Worm (Caenorhabditis elegans): ENCODE measurements around the gene mgl-3.

mgl-3 gene

ce11 chrIV:5411120-5411519 is 27.7 kb upstream of the mgl-3 start, which contains the start of gene ZK616.65:
ZK616.65 (minus strand) TSS chrIV:5411220.
- no peak for TF ChIP-seq K11D2.4 (GFP tag; IDR thresholded peaks at IDR 0.05)
- no peak for TF ChIP-seq Y95B8A.8 (GFP tag; IDR thresholded peaks at IDR 0.05)
- TF ChIP-seq lin-40 (tag; optimal IDR thresholded peaks at IDR 0.05): no peak
- no peak for TF ChIP-seq xnd-1 (tag; optimal IDR thresholded peaks at IDR 0.05)
- TF ChIP-seq lin-54 (GFP tag; optimal IDR thresholded peaks at IDR 0.05): no peak
- no peak for TF ChIP-seq atf-7 (tag; optimal IDR thresholded peaks at IDR 0.05)
- no peak for TF ChIP-seq ceh-100 (GFP tag; IDR thresholded peaks at IDR 0.05)
- TF ChIP-seq ztf-25 (GFP tag; IDR thresholded peaks at IDR 0.05): no peak
- TF ChIP-seq snpc-1.1 (tag; optimal IDR thresholded peaks at IDR 0.05; ENCODE audit: insufficient read depth): no peak
- no peak for TF ChIP-seq ceh-40 (GFP tag; IDR thresholded peaks at IDR 0.05)
- no peak for TF ChIP-seq hsf-1 (GFP tag; IDR thresholded peaks at IDR 0.05)
- no peak for TF ChIP-seq mel-28 (tag; optimal IDR thresholded peaks at IDR 0.05; ENCODE audit: borderline replicate concordance)

- no peak for TF ChIP-seq attf-5 (GFP tag; optimal IDR thresholded peaks at IDR 0.05)
Observed at ce11 chrIV:5411641-5412337, 27.0 kb upstream of the mgl-3 start, which contains the start of gene ZK616.8. ZK616.8 (minus strand) TSS chrIV:5412193.

DNA sequence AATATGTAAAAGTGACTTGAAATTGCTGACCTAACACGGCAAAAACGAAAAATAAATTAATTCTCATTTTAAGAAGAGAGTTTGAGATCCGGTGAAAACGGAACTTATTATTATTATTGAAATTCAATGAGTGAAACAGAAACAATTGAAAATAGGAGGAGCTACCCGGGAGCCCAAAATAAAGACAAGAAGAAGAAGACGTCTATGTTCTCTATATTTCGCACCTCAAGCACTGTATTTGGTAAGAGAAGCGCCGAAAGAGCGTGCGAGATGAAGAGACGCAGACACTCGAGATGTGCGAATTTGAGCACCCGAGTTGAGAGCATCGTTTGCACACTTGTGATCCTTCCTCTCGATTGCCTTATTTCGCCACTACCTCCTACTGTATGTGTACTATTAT is 23.1 kb upstream of the mgl-3 start, which contains the start of gene spp-7:
TSS of gene spp-7 (minus strand) at position 101 of the 400 bp plus-strand sequence.
- TF ChIP-seq hmg-1.2 (GFP tag; IDR thresholded peaks at IDR 0.05) (peak; percentile 64), hlh-12 (tag; optimal IDR thresholded peaks at IDR 0.05) (no peak)

DNA sequence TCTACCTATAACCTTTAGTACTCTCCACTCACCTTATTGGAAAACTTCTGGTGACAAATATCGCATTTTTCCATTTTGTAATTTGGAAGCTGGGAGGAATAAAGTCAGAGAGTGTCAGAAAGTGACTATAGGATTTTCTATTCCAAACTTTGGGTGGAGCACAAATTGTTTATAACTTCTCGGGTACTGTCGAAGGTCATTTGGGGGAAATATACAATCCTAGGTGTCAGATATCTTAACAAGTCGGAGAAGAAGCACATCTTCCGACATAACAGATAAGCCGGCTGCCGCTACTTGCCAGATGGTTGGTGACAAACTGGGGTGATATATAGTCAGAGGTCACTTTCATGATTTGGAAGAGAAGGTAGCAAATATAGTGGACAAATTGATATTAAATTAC is 19.7 kb upstream of the mgl-3 start, which contains the start of gene ehn-3:
TSS of gene ehn-3 (minus strand) at position 101 of the 400 bp plus-strand sequence.
- no peak for TF ChIP-seq mxl-1 (tag; optimal IDR thresholded peaks at IDR 0.05)
- TF ChIP-seq ceh-27 (GFP tag; optimal IDR thresholded peaks at IDR 0.05): no peak
- TF ChIP-seq rec-8 (tag; optimal IDR thresholded peaks at IDR 0.05): no peak
- TF ChIP-seq ztf-28 (GFP tag; IDR thresholded peaks at IDR 0.05): no peak

DNA sequence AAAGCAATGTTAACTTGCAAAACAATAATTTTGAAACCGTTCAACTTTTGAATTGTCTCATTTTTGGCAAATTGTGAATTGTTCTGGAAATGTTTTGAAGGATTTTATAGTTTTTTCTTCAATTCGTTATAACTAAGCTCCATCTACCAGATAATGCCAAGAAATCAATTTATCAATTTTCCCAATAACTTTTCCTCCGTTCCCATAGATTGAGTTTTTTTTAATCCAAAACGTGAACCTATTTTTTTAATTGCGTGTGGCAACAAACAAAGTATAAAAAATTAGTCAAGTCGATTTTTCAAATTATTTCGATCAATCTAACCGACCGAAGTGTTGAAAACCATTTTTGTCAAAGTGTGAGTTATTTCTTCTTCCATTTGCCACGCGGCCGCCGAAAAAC is 13.9 kb downstream of the mgl-3 start, which contains the start of gene Y4C6A.4:
TSS of gene Y4C6A.4 (plus strand) at position 301 of the 400 bp plus-strand sequence.
- TF ChIP-seq pha-4 (tag; optimal IDR thresholded peaks at IDR 0.05): no peak
- no peak for TF ChIP-seq tbx-9 (tag; optimal IDR thresholded peaks at IDR 0.05; ENCODE audit: borderline replicate concordance)
- no peak for TF ChIP-seq madf-6 (GFP tag; IDR thresholded peaks at IDR 0.05)
- no peak for TF ChIP-seq ztf-6 (GFP tag; IDR thresholded peaks at IDR 0.05)
- no peak for TF ChIP-seq hlh-12 (tag; optimal IDR thresholded peaks at IDR 0.05)
- TF ChIP-seq Y67H2A.10 (GFP tag; conservative IDR thresholded peaks at IDR 0.05): no peak
- TF ChIP-seq Y53G8AR.9 (GFP tag; conservative IDR thresholded peaks at IDR 0.05): no peak
- no peak for TF ChIP-seq lsl-1 (GFP tag; optimal IDR thresholded peaks at IDR 0.05)
- no peak for TF ChIP-seq rec-8 (tag; optimal IDR thresholded peaks at IDR 0.05)
- no peak for TF ChIP-seq B0336.3 (GFP tag; IDR thresholded peaks at IDR 0.05)
- no peak for TF ChIP-seq snpc-1.3 (tag; optimal IDR thresholded peaks at IDR 0.05; ENCODE audit: insufficient read depth)
- TF ChIP-seq madf-8 (GFP tag; conservative IDR thresholded peaks at IDR 0.05): no peak
- TF ChIP-seq hmg-20 (GFP tag; IDR thresholded peaks at IDR 0.05): no peak
- TF ChIP-seq hsf-1 (GFP tag; IDR thresholded peaks at IDR 0.05): no peak
- no peak for TF ChIP-seq unc-130 (GFP tag; optimal IDR thresholded peaks at IDR 0.05)
- no peak for TF ChIP-seq Y79H2A.3 (GFP tag; conservative IDR thresholded peaks at IDR 0.05)
- TF ChIP-seq egl-18 (GFP tag; IDR thresholded peaks at IDR 0.05): no peak
- no peak for TF ChIP-seq attf-6 (GFP tag; IDR thresholded peaks at IDR 0.05)
